Worm (Caenorhabditis elegans): ENCODE measurements around the gene talp-3.

DNA sequence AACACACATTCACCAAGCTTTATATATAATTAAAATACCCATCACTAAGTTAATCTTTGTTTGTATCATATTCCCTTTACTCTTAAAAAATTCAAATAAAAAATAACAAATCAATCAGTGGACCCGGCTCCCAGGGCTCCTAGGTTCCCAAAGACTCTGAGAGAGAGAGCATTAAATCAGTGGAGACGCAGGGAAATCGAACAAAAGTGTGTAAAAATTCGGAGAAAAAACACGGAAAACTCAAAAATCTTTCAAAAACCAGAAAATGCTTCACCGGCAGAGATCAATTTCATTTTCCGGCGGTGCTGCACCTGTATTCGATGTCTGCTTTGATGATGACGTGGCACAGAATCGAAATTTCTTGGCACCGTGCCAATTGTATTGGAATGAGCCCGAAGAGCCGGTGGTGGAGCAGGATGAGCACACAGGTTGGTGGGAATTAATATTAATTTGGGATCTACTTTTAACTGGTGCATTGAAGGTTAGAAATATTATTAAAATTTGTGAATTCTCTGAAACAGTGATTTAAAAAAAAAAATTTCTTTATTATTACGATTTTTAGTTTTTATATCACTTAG is 5.0 kb upstream of the talp-3 start, which contains the start of gene anoh-2:
- TF ChIP-seq flh-1 (GFP tag; optimal IDR thresholded peaks at IDR 0.05) (no peak), pha-4 (tag; optimal IDR thresholded peaks at IDR 0.05) (no peak), hlh-1 (tag; optimal IDR thresholded peaks at IDR 0.05) (no peak), ztf-11 (tag; optimal IDR thresholded peaks at IDR 0.05) (no peak), unc-62 (GFP tag; optimal IDR thresholded peaks at IDR 0.05) (no peak)

Data from whole organism, mixed stage, embryonic.